Worm (Caenorhabditis elegans): ENCODE measurements around the gene W04G3.12.
A peak's percentile ranks its signal among the peaks of the same experiment; 100 is the strongest.

W04G3.12 gene

ce11 chrX:11031047-11031695, 45.4 kb downstream of the W04G3.12 start:
- TF ChIP-seq ama-1 (optimal IDR thresholded peaks at IDR 0.05) (peak; percentile 76), nfya-1 (tag; optimal IDR thresholded peaks at IDR 0.05; ENCODE audit: insufficient read depth) (peak; percentile 87), sea-2 (GFP tag; optimal IDR thresholded peaks at IDR 0.05) (no peak), ztf-11 (tag; optimal IDR thresholded peaks at IDR 0.05) (no peak), elt-3 (tag; optimal IDR thresholded peaks at IDR 0.05) (peak in 2 of 3 experiments; percentile 2 to 3), nhr-23 (tag; optimal IDR thresholded peaks at IDR 0.05) (peak; percentile 85), mdl-1 (tag; optimal IDR thresholded peaks at IDR 0.05) (peak; percentile 56), tbx-2 (tag; optimal IDR thresholded peaks at IDR 0.05) (peak; percentile 90), zag-1 (tag; optimal IDR thresholded peaks at IDR 0.05) (peak; percentile 73), ceh-28 (tag; optimal IDR thresholded peaks at IDR 0.05) (peak; percentile 82), ztf-4 (tag; optimal IDR thresholded peaks at IDR 0.05) (peak; percentile 44), fkh-2 (tag; optimal IDR thresholded peaks at IDR 0.05) (no peak), eor-1 (tag; optimal IDR thresholded peaks at IDR 0.05) (no peak), nhr-11 (tag; optimal IDR thresholded peaks at IDR 0.05) (peak; percentile 67), ceh-16 (tag; optimal IDR thresholded peaks at IDR 0.05) (no peak), unc-39 (tag; optimal IDR thresholded peaks at IDR 0.05) (no peak), lin-39 (tag; optimal IDR thresholded peaks at IDR 0.05) (peak; percentile 47), snpc-4 (tag; optimal IDR thresholded peaks at IDR 0.05) (peak; percentile 5), skn-1 (tag; optimal IDR thresholded peaks at IDR 0.05) (peak; percentile 51), elt-2 (tag; optimal IDR thresholded peaks at IDR 0.05) (peak; percentile 74), jun-1 (tag; optimal IDR thresholded peaks at IDR 0.05) (peak; percentile 89), R02D3.7 (tag; optimal IDR thresholded peaks at IDR 0.05) (peak; percentile 50), unc-62 (GFP tag; optimal IDR thresholded peaks at IDR 0.05) (peak; percentile 73), nhr-237 (tag; optimal IDR thresholded peaks at IDR 0.05) (peak; percentile 15), nhr-25 (tag; optimal IDR thresholded peaks at IDR 0.05) (peak; percentile 94), nhr-12 (tag; optimal IDR thresholded peaks at IDR 0.05) (no peak), nhr-77 (tag; optimal IDR thresholded peaks at IDR 0.05) (no peak), egl-5 (tag; optimal IDR thresholded peaks at IDR 0.05) (peak; percentile 95), pha-4 (tag; optimal IDR thresholded peaks at IDR 0.05) (peak; percentile 77), lsy-12 (tag; optimal IDR thresholded peaks at IDR 0.05) (peak; percentile 79), elt-1 (tag; optimal IDR thresholded peaks at IDR 0.05) (peak; percentile 47), hmg-11 (tag; optimal IDR thresholded peaks at IDR 0.05) (peak; percentile 99), fos-1 (tag; optimal IDR thresholded peaks at IDR 0.05) (no peak), nhr-76 (tag; optimal IDR thresholded peaks at IDR 0.05) (peak; percentile 19), daf-12 (tag; optimal IDR thresholded peaks at IDR 0.05) (no peak), lin-15B (tag; optimal IDR thresholded peaks at IDR 0.05) (peak; percentile 50), egl-27 (tag; optimal IDR thresholded peaks at IDR 0.05) (peak; percentile 76), nhr-67 (tag; optimal IDR thresholded peaks at IDR 0.05) (peak; percentile 49), ceh-9 (tag; optimal IDR thresholded peaks at IDR 0.05) (no peak), nhr-28 (tag; optimal IDR thresholded peaks at IDR 0.05) (no peak), nhr-43 (tag; optimal IDR thresholded peaks at IDR 0.05; ENCODE audit: poor library complexity, severe bottlenecking) (peak; percentile 88), mml-1 (tag; optimal IDR thresholded peaks at IDR 0.05) (no peak), aly-2 (tag; optimal IDR thresholded peaks at IDR 0.05) (no peak), ZK546.5 (tag; optimal IDR thresholded peaks at IDR 0.05) (no peak), ceh-82 (tag; optimal IDR thresholded peaks at IDR 0.05) (peak; percentile 51), fkh-10 (GFP tag; optimal IDR thresholded peaks at IDR 0.05) (peak; percentile 0), pqm-1 (tag; optimal IDR thresholded peaks at IDR 0.05) (no peak)

Data from whole organism, L3 larva.